Worm (Caenorhabditis elegans): ENCODE data around the gene eor-2.

Gene eor-2

ce11 chrX:14636712-14637111 is 33.9 kb downstream of the eor-2 start:
- TF ChIP-seq B0310.2 (tag; optimal IDR thresholded peaks at IDR 0.05) (no peak), hmg-4 (GFP tag; optimal IDR thresholded peaks at IDR 0.05) (peak; percentile 52)

ce11 chrX:14637445-14637844 is 34.6 kb downstream of the eor-2 start:
- TF ChIP-seq hnd-1 (tag; optimal IDR thresholded peaks at IDR 0.05) (no peak), ama-1 (optimal IDR thresholded peaks at IDR 0.05) (no peak), hmg-4 (GFP tag; optimal IDR thresholded peaks at IDR 0.05) (no peak), ets-7 (tag; optimal IDR thresholded peaks at IDR 0.05) (no peak), F13C5.2 (tag; optimal IDR thresholded peaks at IDR 0.05) (no peak), tra-4 (tag; optimal IDR thresholded peaks at IDR 0.05) (no peak), ceh-36 (tag; optimal IDR thresholded peaks at IDR 0.05) (no peak), tbx-11 (GFP tag; IDR thresholded peaks at IDR 0.05) (no peak), B0310.2 (tag; optimal IDR thresholded peaks at IDR 0.05) (no peak)

- TF ChIP-seq tbx-11 (GFP tag; IDR thresholded peaks at IDR 0.05) (no peak), B0310.2 (tag; optimal IDR thresholded peaks at IDR 0.05) (no peak), tra-4 (tag; optimal IDR thresholded peaks at IDR 0.05) (no peak), ets-7 (tag; optimal IDR thresholded peaks at IDR 0.05) (no peak), tbx-37 (GFP tag; conservative IDR thresholded peaks at IDR 0.05) (no peak), ama-1 (optimal IDR thresholded peaks at IDR 0.05) (no peak), hmbx-1 (tag; optimal IDR thresholded peaks at IDR 0.05) (no peak), aly-1 (tag; optimal IDR thresholded peaks at IDR 0.05) (no peak), hmg-4 (GFP tag; optimal IDR thresholded peaks at IDR 0.05) (no peak), sea-1 (GFP tag; conservative IDR thresholded peaks at IDR 0.05) (no peak), flt-1 (GFP tag; IDR thresholded peaks at IDR 0.05) (no peak), ceh-36 (tag; optimal IDR thresholded peaks at IDR 0.05) (no peak)
Observed at ce11 chrX:14639941-14640340, 37.1 kb downstream of the eor-2 start.

DNA sequence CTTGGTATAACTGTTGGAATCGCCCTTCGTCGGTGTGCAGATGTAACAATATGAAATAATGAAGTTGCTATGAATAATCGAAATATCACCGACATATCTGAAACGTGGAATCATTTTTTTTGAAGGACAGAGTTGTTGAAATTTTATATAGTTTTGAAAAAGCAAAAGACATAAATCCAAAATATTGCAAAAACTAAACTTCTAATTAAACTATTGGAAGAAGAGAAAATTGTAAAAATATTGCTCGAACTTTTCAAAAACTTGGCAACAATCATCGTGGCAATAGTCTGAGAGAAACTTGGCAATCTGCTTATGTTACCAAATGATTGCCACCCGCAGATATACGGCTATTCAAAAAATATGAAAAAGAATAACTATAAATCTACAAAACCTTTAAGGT is 42.6 kb downstream of the eor-2 start, which contains the start of gene F54E4.4:
TSS of gene F54E4.4 (minus strand) at position 101 of the 400 bp plus-strand sequence.
- TF ChIP-seq pes-1 (GFP tag; IDR thresholded peaks at IDR 0.05) (no peak), hnd-1 (tag; optimal IDR thresholded peaks at IDR 0.05) (no peak), ets-7 (tag; optimal IDR thresholded peaks at IDR 0.05) (no peak), aly-1 (tag; optimal IDR thresholded peaks at IDR 0.05) (no peak), ceh-13 (GFP tag; optimal IDR thresholded peaks at IDR 0.05) (no peak), sea-1 (GFP tag; conservative IDR thresholded peaks at IDR 0.05) (no peak), ama-1 (optimal IDR thresholded peaks at IDR 0.05) (no peak), hmg-4 (GFP tag; optimal IDR thresholded peaks at IDR 0.05) (no peak), flt-1 (GFP tag; IDR thresholded peaks at IDR 0.05) (no peak)

- TF ChIP-seq F13C5.2 (tag; optimal IDR thresholded peaks at IDR 0.05) (no peak), tbx-37 (GFP tag; conservative IDR thresholded peaks at IDR 0.05) (no peak), ceh-13 (GFP tag; optimal IDR thresholded peaks at IDR 0.05) (no peak), ama-1 (optimal IDR thresholded peaks at IDR 0.05) (no peak), sea-1 (GFP tag; conservative IDR thresholded peaks at IDR 0.05) (no peak), tbx-11 (GFP tag; IDR thresholded peaks at IDR 0.05) (no peak), pes-1 (GFP tag; IDR thresholded peaks at IDR 0.05) (no peak), hmbx-1 (tag; optimal IDR thresholded peaks at IDR 0.05) (no peak)
Observed at ce11 chrX:14649224-14649623, 46.4 kb downstream of the eor-2 start.

DNA sequence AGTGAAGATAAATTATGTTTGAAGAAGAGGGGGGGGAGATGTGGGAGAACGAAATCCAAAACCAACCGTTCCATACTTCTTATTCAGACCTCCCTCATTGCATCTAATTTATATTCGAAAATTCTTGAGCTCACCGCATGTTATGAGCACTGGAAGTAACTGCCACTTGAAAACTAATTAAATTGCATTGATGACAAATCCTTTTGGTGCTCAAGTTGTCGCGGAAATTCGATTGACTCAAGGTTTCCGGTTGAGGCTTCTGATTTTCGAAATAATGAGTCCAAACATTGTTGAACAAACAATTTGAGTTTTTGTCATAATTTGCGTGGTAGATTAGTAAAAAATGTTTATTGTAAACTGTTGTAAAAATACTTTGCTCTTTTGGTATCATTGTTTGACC is 49.2 kb downstream of the eor-2 start:
- TF ChIP-seq tbx-37 (GFP tag; conservative IDR thresholded peaks at IDR 0.05) (no peak), hmbx-1 (tag; optimal IDR thresholded peaks at IDR 0.05) (no peak), pes-1 (GFP tag; IDR thresholded peaks at IDR 0.05) (no peak), aly-1 (tag; optimal IDR thresholded peaks at IDR 0.05) (no peak), ets-7 (tag; optimal IDR thresholded peaks at IDR 0.05) (no peak), ceh-13 (GFP tag; optimal IDR thresholded peaks at IDR 0.05) (no peak)

DNA sequence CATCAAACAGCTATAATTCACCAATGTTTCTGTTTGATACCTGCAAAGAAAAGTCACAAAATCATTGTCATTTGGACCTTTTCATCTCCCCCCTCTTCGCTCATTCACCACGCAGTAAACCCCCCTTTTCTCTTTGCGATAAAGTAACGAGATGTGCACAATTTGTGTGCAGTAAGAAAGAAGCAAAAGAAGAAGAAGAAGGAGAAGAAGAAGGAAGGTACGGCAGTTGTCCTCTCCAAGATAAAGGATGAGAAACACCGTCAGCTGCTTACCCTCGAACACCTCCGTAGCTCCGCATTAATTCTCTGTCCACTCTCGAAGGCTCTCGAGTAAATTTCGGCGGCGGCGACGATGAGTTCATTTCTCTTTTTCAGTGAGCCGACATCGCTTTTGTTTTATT is 50.7 kb downstream of the eor-2 start:
- peak; percentile 26 for TF ChIP-seq hmg-4 (GFP tag; optimal IDR thresholded peaks at IDR 0.05)
- TF ChIP-seq tbx-11 (GFP tag; IDR thresholded peaks at IDR 0.05): no peak

- TF ChIP-seq F13C5.2 (tag; optimal IDR thresholded peaks at IDR 0.05) (no peak), hmbx-1 (tag; optimal IDR thresholded peaks at IDR 0.05) (no peak), ets-7 (tag; optimal IDR thresholded peaks at IDR 0.05) (no peak), aly-1 (tag; optimal IDR thresholded peaks at IDR 0.05) (no peak), pes-1 (GFP tag; IDR thresholded peaks at IDR 0.05) (no peak), B0310.2 (tag; optimal IDR thresholded peaks at IDR 0.05) (no peak), ama-1 (optimal IDR thresholded peaks at IDR 0.05) (no peak), tbx-11 (GFP tag; IDR thresholded peaks at IDR 0.05) (no peak), sea-1 (GFP tag; conservative IDR thresholded peaks at IDR 0.05) (no peak), flt-1 (GFP tag; IDR thresholded peaks at IDR 0.05) (no peak), tbx-37 (GFP tag; conservative IDR thresholded peaks at IDR 0.05) (no peak), scrt-1 (GFP tag; IDR thresholded peaks at IDR 0.05) (no peak), hnd-1 (tag; optimal IDR thresholded peaks at IDR 0.05) (no peak), tra-4 (tag; optimal IDR thresholded peaks at IDR 0.05) (no peak), ceh-36 (tag; optimal IDR thresholded peaks at IDR 0.05) (no peak)
Observed at ce11 chrX:14654668-14655067, 51.9 kb downstream of the eor-2 start, which contains the start of gene syg-2. syg-2 (plus strand) TSS chrX:14654968.

- TF ChIP-seq hnd-1 (tag; optimal IDR thresholded peaks at IDR 0.05) (no peak), ceh-36 (tag; optimal IDR thresholded peaks at IDR 0.05) (no peak), ama-1 (optimal IDR thresholded peaks at IDR 0.05) (no peak), ets-7 (tag; optimal IDR thresholded peaks at IDR 0.05) (no peak), B0310.2 (tag; optimal IDR thresholded peaks at IDR 0.05) (no peak), aly-1 (tag; optimal IDR thresholded peaks at IDR 0.05) (no peak), tra-4 (tag; optimal IDR thresholded peaks at IDR 0.05) (no peak), flt-1 (GFP tag; IDR thresholded peaks at IDR 0.05) (no peak), hmg-4 (GFP tag; optimal IDR thresholded peaks at IDR 0.05) (no peak), tbx-37 (GFP tag; conservative IDR thresholded peaks at IDR 0.05) (no peak), sea-1 (GFP tag; conservative IDR thresholded peaks at IDR 0.05) (no peak), F13C5.2 (tag; optimal IDR thresholded peaks at IDR 0.05) (no peak), hmbx-1 (tag; optimal IDR thresholded peaks at IDR 0.05) (no peak), tbx-11 (GFP tag; IDR thresholded peaks at IDR 0.05) (no peak), ceh-13 (GFP tag; optimal IDR thresholded peaks at IDR 0.05) (no peak), scrt-1 (GFP tag; IDR thresholded peaks at IDR 0.05) (no peak)
Observed at ce11 chrX:14657445-14657844, 54.6 kb downstream of the eor-2 start.
